Fruit fly (Drosophila melanogaster) whole organism, embryonic: ENCODE data around the gene Cpr62Ba.

ENCODE experiments used
- CkIIα-i1 ChIP-seq: fragments of 200-800 bp; sonication (Bioruptor generic); IDR thresholded peaks from 2 replicates; pipeline ENCODE4 v1.3.6; 2022; ENCODE audit warnings: missing biosample characterization, missing genetic modification characterization
- NC2β ChIP-seq: fragments of 200-800 bp; sonication (Bioruptor generic); optimal IDR thresholded peaks from 2 replicates; lab custom pipeline; 2016; ENCODE audit warnings: missing biosample characterization, missing genetic modification characterization
- slou ChIP-seq: fragments of 200-800 bp; sonication (Bioruptor generic); optimal IDR thresholded peaks from 3 replicates; lab custom pipeline; 2016; ENCODE audit warnings: missing biosample characterization, missing genetic modification characterization

DNA sequence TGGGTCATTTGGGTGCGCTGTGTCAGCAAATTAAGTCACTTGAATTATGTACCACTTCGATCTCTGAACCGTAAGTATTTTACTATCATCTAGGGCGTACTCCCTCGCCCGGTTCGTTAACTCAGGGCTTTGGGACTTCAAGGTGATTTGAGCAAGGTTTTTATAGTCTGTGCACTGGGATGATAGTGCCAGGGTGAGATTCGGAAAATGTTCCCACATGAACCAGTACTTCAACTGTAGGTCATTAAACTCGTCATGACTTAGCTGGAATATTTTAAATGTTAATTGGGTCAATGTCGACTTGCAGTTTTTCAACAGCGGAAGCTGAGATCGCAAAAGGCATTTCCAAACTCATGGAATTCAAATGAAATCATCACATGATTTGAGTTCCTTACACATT is 23.9 kb upstream of the Cpr62Ba start, which contains the start of gene CNMa:
- TF ChIP-seq CkIIα-i1 (no peak), NC2β (no peak), slou (GFP tag; lab: Kevin White, UChicago) (no peak)
